Fruit fly (Drosophila melanogaster): Measurements from ENCODE around the gene Mkrn1.
A peak's percentile ranks its signal among the peaks of the same experiment; 100 is the strongest.

Mkrn1 gene

DNA sequence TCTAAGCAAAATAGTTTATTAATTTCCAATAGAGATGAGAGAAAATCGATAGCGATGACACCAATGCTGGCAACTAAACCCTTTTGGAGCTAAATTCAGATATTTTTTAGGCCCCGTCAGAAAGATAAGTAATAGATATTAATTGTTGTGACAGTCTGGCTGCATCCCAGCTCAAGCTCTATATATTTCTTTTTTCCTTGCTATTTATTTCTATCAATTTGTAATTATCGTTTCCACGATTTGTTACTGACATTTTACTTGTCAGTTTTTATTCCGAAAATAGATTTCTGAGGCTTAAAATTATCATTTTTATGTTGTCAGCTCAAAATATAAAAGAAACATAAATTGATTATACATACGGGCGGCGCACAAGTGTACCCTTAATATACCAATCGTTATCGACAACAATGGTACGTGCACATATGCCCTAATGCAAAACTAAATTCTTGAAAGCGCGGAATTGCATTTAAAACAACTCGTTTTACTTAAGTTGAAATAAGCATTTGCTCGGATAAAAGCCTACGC is 35.4 kb upstream of the Mkrn1 start, which contains the start of the genes CRIF and SMC5 (continued):
- no peak for TF ChIP-seq toy (GFP tag; IDR thresholded peaks at IDR 0.05)
- peak in 1 of 2 experiments; percentile 90 for TF ChIP-seq eve (GFP tag; optimal IDR thresholded peaks at IDR 0.05)
- TF ChIP-seq Six4 (GFP tag; optimal IDR thresholded peaks at IDR 0.05), result peak; percentile 51
- TF ChIP-seq Ptx1 (GFP tag; IDR thresholded peaks at IDR 0.05), result peak; percentile 49
- TF ChIP-seq Hr51 (GFP tag; optimal IDR thresholded peaks at IDR 0.05), result peak in 1 of 2 experiments; percentile 61
- peak; percentile 63 for TF ChIP-seq Dref (GFP tag; IDR thresholded peaks at IDR 0.05)
- peak; percentile 42; the same call in 1 of the 3 replicates for TF ChIP-seq knrl (GFP tag; IDR thresholded peaks at IDR 0.05; ENCODE audit: partially characterized antibody)
- TF ChIP-seq pnt (GFP tag; optimal IDR thresholded peaks at IDR 0.05), result peak; percentile 30
- peak; percentile 52 for TF ChIP-seq HLH3B (GFP tag; IDR thresholded peaks at IDR 0.05)
- peak; percentile 72 for TF ChIP-seq Kr (GFP tag; optimal IDR thresholded peaks at IDR 0.05)
- TF ChIP-seq CG14710 (tag; optimal IDR thresholded peaks at IDR 0.05), result peak; percentile 78
- peak; percentile 70 for TF ChIP-seq CG8290 (GFP tag; optimal IDR thresholded peaks at IDR 0.05)
- TF ChIP-seq CG8290 (tag; optimal IDR thresholded peaks at IDR 0.05), result no peak
- peak; percentile 36 for TF ChIP-seq Antp (GFP tag; optimal IDR thresholded peaks at IDR 0.05)
- TF ChIP-seq Mad (GFP tag; optimal IDR thresholded peaks at IDR 0.05), result peak; percentile 56
- TF ChIP-seq dpn (GFP tag; optimal IDR thresholded peaks at IDR 0.05), result peak; percentile 76 to 77
- TF ChIP-seq CG4328 (GFP tag; optimal IDR thresholded peaks at IDR 0.05), result peak; percentile 56
- TF ChIP-seq CG10462 (GFP tag; optimal IDR thresholded peaks at IDR 0.05), result peak; percentile 50
- TF ChIP-seq ERR (GFP tag; optimal IDR thresholded peaks at IDR 0.05), result peak; percentile 14
- peak; percentile 64 for TF ChIP-seq maf-S (GFP tag; optimal IDR thresholded peaks at IDR 0.05)
- no peak for TF ChIP-seq CG31365 (tag; optimal IDR thresholded peaks at IDR 0.05)
- TF ChIP-seq ewg (GFP tag; optimal IDR thresholded peaks at IDR 0.05), result no peak
- TF ChIP-seq CG1647 (GFP tag; optimal IDR thresholded peaks at IDR 0.05), result peak; percentile 56
- TF ChIP-seq CG18262 (tag; optimal IDR thresholded peaks at IDR 0.05), result peak; percentile 70
- TF ChIP-seq Rfx (GFP tag; IDR thresholded peaks at IDR 0.05), result peak; percentile 71
- peak; percentile 31 for TF ChIP-seq gcm2 (GFP tag; optimal IDR thresholded peaks at IDR 0.05)
- TF ChIP-seq twi (tag; optimal IDR thresholded peaks at IDR 0.05), result peak; percentile 64
- peak; percentile 35 for TF ChIP-seq CG13296 (GFP tag; optimal IDR thresholded peaks at IDR 0.05)
- TF ChIP-seq ttk (GFP tag; IDR thresholded peaks at IDR 0.05), result 0 out of 2 replicates have a peak, but pooled peaks have one; percentile 42
- peak; percentile 17 for TF ChIP-seq disco-r (GFP tag; optimal IDR thresholded peaks at IDR 0.05)
- peak; percentile 48; the same call in 1 of the 2 replicates for TF ChIP-seq Xrp1 (GFP tag; IDR thresholded peaks at IDR 0.05)
- TF ChIP-seq oc (tag; optimal IDR thresholded peaks at IDR 0.05), result no peak
- no peak for TF ChIP-seq cas (GFP tag; IDR thresholded peaks at IDR 0.05)
- peak; percentile 78 for TF ChIP-seq HLH54F (GFP tag; optimal IDR thresholded peaks at IDR 0.05)
- peak; percentile 52 for TF ChIP-seq CG10209 (GFP tag; optimal IDR thresholded peaks at IDR 0.05)
- no peak; the same call in 1 of the 2 replicates for TF ChIP-seq ranshi (GFP tag; IDR thresholded peaks at IDR 0.05)
- TF ChIP-seq Fer2 (tag; optimal IDR thresholded peaks at IDR 0.05), result peak; percentile 52
- TF ChIP-seq CG2199 (GFP tag; IDR thresholded peaks at IDR 0.05), result no peak
- TF ChIP-seq Dp (GFP tag; optimal IDR thresholded peaks at IDR 0.05), result peak; percentile 57
- TF ChIP-seq PHDP (tag; optimal IDR thresholded peaks at IDR 0.05), result no peak
- no peak for TF ChIP-seq schlank (tag; optimal IDR thresholded peaks at IDR 0.05)
- TF ChIP-seq sens (GFP tag), result peak; percentile 97
- TF ChIP-seq ems (GFP tag; optimal IDR thresholded peaks at IDR 0.05), result peak; percentile 30
- no peak for TF ChIP-seq CkIIα-i1 (GFP tag; IDR thresholded peaks at IDR 0.05)
- TF ChIP-seq gfzf (GFP tag; optimal IDR thresholded peaks at IDR 0.05), result peak; percentile 18
- TF ChIP-seq CG12071 (GFP tag; optimal IDR thresholded peaks at IDR 0.05), result no peak
- no peak for TF ChIP-seq CG13894 (tag; optimal IDR thresholded peaks at IDR 0.05)
- no peak for TF ChIP-seq CG6854 (GFP tag; optimal IDR thresholded peaks at IDR 0.05)
- TF ChIP-seq CG13775 (GFP tag; optimal IDR thresholded peaks at IDR 0.05), result peak; percentile 85
- peak; percentile 61 for TF ChIP-seq zen (tag; optimal IDR thresholded peaks at IDR 0.05)
- peak; percentile 53 for TF ChIP-seq kay (GFP tag; optimal IDR thresholded peaks at IDR 0.05)

Measured in whole organism, embryonic.